Worm (Caenorhabditis elegans) whole organism, L2 larva: Measurements from ENCODE around the gene C31A11.13.

Experiments used
- R02D3.7 ChIP-seq: fragments of 150-350 bp; optimal IDR thresholded peaks from 2 replicates; lab custom pipeline; 2014; ENCODE audit warnings: missing biosample characterization, missing genetic modification characterization
- Y55F3AM.14 ChIP-seq: fragments of 200-800 bp; sonication (Bioruptor generic); optimal IDR thresholded peaks from 2 replicates; lab custom pipeline; 2018; ENCODE audit warnings: mild to moderate bottlenecking, missing genetic modification characterization, missing compliant biosample characterization
- ama-1 ChIP-seq: fragments of 150-350 bp; optimal IDR thresholded peaks from 2 replicates; lab custom pipeline; 2018; ENCODE audit warnings: inconsistent platforms
- blmp-1 ChIP-seq: sonication (generic microtip); optimal IDR thresholded peaks from 2 replicates; lab custom pipeline; 2017; ENCODE audit warnings: missing genetic modification characterization, mild to moderate bottlenecking, missing compliant biosample characterization, antibody characterized with exemption, moderate library complexity; ENCODE audit not compliant: insufficient read depth
- egl-27 ChIP-seq: sonication (generic microtip); optimal IDR thresholded peaks from 3 replicates; lab custom pipeline; 2017; ENCODE audit warnings: missing biosample characterization, missing genetic modification reagents, missing genetic modification characterization
- lin-11 ChIP-seq: fragments of 150-350 bp; sonication (generic microtip); optimal IDR thresholded peaks from 2 replicates; lab custom pipeline; 2014; ENCODE audit warnings: missing biosample characterization, missing genetic modification characterization, inconsistent platforms, mixed read lengths
- mbf-1 ChIP-seq: sonication (generic microtip); optimal IDR thresholded peaks from 2 replicates; lab custom pipeline; 2017; ENCODE audit warnings: missing biosample characterization, missing genetic modification characterization
- mdl-1 ChIP-seq, 2 experiments: fragments of 150-350 bp in 1 of 2; sonication (generic microtip) in 1 of 2; optimal IDR thresholded peaks; 2 replicates each; lab custom pipeline; 2017; ENCODE audit warnings: missing biosample characterization in 2 of 2, missing genetic modification characterization in 2 of 2
- nhr-11 ChIP-seq: fragments of 150-350 bp; optimal IDR thresholded peaks from 2 replicates; lab custom pipeline; 2014; ENCODE audit warnings: missing biosample characterization, missing genetic modification characterization
- nhr-237 ChIP-seq: fragments of 150-350 bp; optimal IDR thresholded peaks from 2 replicates; lab custom pipeline; 2014; ENCODE audit warnings: missing biosample characterization, missing genetic modification characterization
- nhr-77 ChIP-seq: fragments of 150-350 bp; optimal IDR thresholded peaks from 2 replicates; lab custom pipeline; 2014; ENCODE audit warnings: missing biosample characterization, missing genetic modification characterization
- ztf-4 ChIP-seq: fragments of 150-350 bp; optimal IDR thresholded peaks from 2 replicates; lab custom pipeline; 2014; ENCODE audit warnings: missing biosample characterization, missing genetic modification characterization

DNA sequence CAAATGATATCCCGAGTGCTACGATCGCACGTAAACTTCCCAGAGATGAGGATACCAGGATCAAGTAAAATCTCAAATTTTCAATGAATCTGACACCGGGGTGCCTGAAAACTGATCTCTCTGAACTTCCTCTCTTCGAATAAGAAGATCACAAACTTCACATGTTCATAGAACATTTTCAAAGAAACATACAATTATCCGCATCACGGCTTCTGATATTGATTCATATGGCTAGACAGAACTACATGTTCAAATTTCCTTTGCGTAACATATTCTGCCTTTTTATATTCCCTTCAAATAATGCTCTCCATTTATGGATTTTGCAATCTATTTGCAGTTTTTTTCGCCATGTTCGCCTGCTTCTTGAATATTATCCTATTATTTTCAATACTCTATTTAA is 5.3 kb downstream of the C31A11.13 start, which contains the start of gene srbc-83:
- TF ChIP-seq lin-11 (tag; lab: Kevin White, UChicago) (no peak), mbf-1 (no peak), nhr-11 (tag; lab: Kevin White, UChicago) (no peak), mdl-1 (tag; optimal IDR thresholded peaks at IDR 0.05; lab: Kevin White, UChicago) (no peak), R02D3.7 (tag; lab: Kevin White, UChicago) (no peak), nhr-237 (no peak), ztf-4 (no peak), ama-1 (lab: Kevin White, UChicago) (no peak), egl-27 (tag; lab: Kevin White, UChicago) (no peak), nhr-77 (no peak), Y55F3AM.14 (GFP tag; lab: Kevin White, UChicago) (no peak), blmp-1 (tag; lab: Kevin White, UChicago) (no peak)
